Fruit fly (Drosophila melanogaster) Kc167 (cell line): ENCODE measurements around the gene CG42521.

Experiments used
- Myc ChIP-seq: fragments of >200 bp; optimal IDR thresholded peaks from 2 replicates; lab custom pipeline; 2017; ENCODE audit warnings: missing external identifiers
- Sin3A ChIP-seq: fragments of >200 bp; optimal IDR thresholded peaks from 2 replicates; lab custom pipeline; 2018; ENCODE audit warnings: missing external identifiers
- h ChIP-seq: fragments of >200 bp; optimal IDR thresholded peaks from 3 replicates; lab custom pipeline; 2018; ENCODE audit warnings: missing external identifiers
- insv ChIP-seq: fragments of >200 bp; optimal IDR thresholded peaks from 3 replicates; lab custom pipeline; 2018; ENCODE audit warnings: missing external identifiers
- psq ChIP-seq: fragments of >200 bp; optimal IDR thresholded peaks from 2 replicates; lab custom pipeline; 2017; ENCODE audit warnings: missing external identifiers

- TF ChIP-seq psq (lab: Kevin White, UChicago) (no peak), h (lab: Kevin White, UChicago) (no peak), Myc (lab: Kevin White, UChicago) (no peak), Sin3A (no peak), insv (lab: Kevin White, UChicago) (no peak)
Observed at dm6 chr3L:10665433-10666150, 42.2 kb upstream of the CG42521 start.
